Worm (Caenorhabditis elegans): ENCODE data around the gene pqn-75.

Gene pqn-75

DNA sequence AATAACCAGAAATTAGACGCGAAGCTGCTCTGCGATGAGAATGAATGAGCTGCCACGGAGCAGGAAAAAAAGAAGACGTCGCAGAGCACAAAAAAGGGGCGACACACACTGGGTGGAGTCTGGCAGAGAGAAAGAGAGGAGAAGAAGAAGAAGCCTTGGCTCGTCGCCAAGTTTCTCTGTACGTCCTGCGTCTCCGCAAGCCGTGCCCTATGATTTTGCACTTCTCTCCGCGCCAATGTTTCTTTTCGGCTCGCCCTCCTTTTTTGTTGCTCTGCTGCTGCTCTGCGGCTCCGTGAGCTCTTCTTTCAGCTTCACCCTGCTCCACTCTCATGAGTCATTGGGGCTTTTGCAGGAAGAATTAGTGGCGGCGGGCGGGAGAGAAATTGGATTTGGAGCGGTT, 37.2 kb upstream of the pqn-75 start, which contains the start of gene hlh-30:
hlh-30 (minus strand) TSS at position 69 of the 400 bp plus-strand sequence.
- TF ChIP-seq lin-35 (GFP tag; optimal IDR thresholded peaks at IDR 0.05), result peak in 1 of 2 experiments; percentile 63
- TF ChIP-seq swsn-7 (tag; optimal IDR thresholded peaks at IDR 0.05), result peak; percentile 49
- no peak for TF ChIP-seq C04F5.9 (tag; optimal IDR thresholded peaks at IDR 0.05)
- TF ChIP-seq efl-1 (optimal IDR thresholded peaks at IDR 0.05), result peak; percentile 49 to 51
- peak; percentile 11 to 88 for TF ChIP-seq efl-1 (GFP tag; optimal IDR thresholded peaks at IDR 0.05 in 1 of 2)
- no peak for TF ChIP-seq vab-15 (tag; optimal IDR thresholded peaks at IDR 0.05)
- no peak for TF ChIP-seq zag-1 (tag; optimal IDR thresholded peaks at IDR 0.05)
- TF ChIP-seq nhr-85 (tag), result no peak
- no peak for TF ChIP-seq sptf-1 (tag; optimal IDR thresholded peaks at IDR 0.05)
- peak in 1 of 3 experiments; percentile 30 for TF ChIP-seq dpl-1 (GFP tag; optimal IDR thresholded peaks at IDR 0.05)
- no peak for TF ChIP-seq mdl-1 (tag; optimal IDR thresholded peaks at IDR 0.05)
- TF ChIP-seq irx-1 (tag; optimal IDR thresholded peaks at IDR 0.05), result no peak
- no peak for TF ChIP-seq nhr-12 (tag; optimal IDR thresholded peaks at IDR 0.05)
- TF ChIP-seq ama-1 (optimal IDR thresholded peaks at IDR 0.05), result no peak
- no peak for TF ChIP-seq nhr-28 (tag; optimal IDR thresholded peaks at IDR 0.05)
- no peak for TF ChIP-seq C34B4.2 (tag; optimal IDR thresholded peaks at IDR 0.05)
- no peak for TF ChIP-seq ceh-88 (GFP tag; IDR thresholded peaks at IDR 0.05)
- no peak for TF ChIP-seq hpl-2 (GFP tag; optimal IDR thresholded peaks at IDR 0.05)
- peak; percentile 41 for TF ChIP-seq dsc-1 (tag; optimal IDR thresholded peaks at IDR 0.05)
- 0 out of 2 replicates have a peak, but pooled peaks have one; percentile 9 for TF ChIP-seq nhr-19 (GFP tag; conservative IDR thresholded peaks at IDR 0.05)
- TF ChIP-seq elt-3 (tag; optimal IDR thresholded peaks at IDR 0.05), result no peak
- TF ChIP-seq unc-30 (tag; optimal IDR thresholded peaks at IDR 0.05), result no peak
- peak; percentile 43 for TF ChIP-seq xbp-1 (tag; optimal IDR thresholded peaks at IDR 0.05)
- peak; percentile 40 to 54 for TF ChIP-seq lsy-2 (tag; optimal IDR thresholded peaks at IDR 0.05)
- no peak for TF ChIP-seq aly-2 (tag; optimal IDR thresholded peaks at IDR 0.05)
- TF ChIP-seq mep-1 (tag; optimal IDR thresholded peaks at IDR 0.05), result no peak
- TF ChIP-seq tbx-2 (tag; optimal IDR thresholded peaks at IDR 0.05), result peak; percentile 73
- TF ChIP-seq rnt-1 (tag; optimal IDR thresholded peaks at IDR 0.05), result no peak
- peak; percentile 43; the same call in 1 of the 2 replicates for TF ChIP-seq isw-1 (GFP tag; IDR thresholded peaks at IDR 0.05)
- no peak for TF ChIP-seq nhr-237 (tag; optimal IDR thresholded peaks at IDR 0.05)
- no peak for TF ChIP-seq unc-62 (GFP tag; optimal IDR thresholded peaks at IDR 0.05)
- TF ChIP-seq lir-3 (tag; optimal IDR thresholded peaks at IDR 0.05; ENCODE audit: poor library complexity), result no peak
- TF ChIP-seq ceh-63 (GFP tag; optimal IDR thresholded peaks at IDR 0.05), result no peak
- TF ChIP-seq lin-13 (GFP tag; optimal IDR thresholded peaks at IDR 0.05), result no peak
- TF ChIP-seq pqm-1 (tag; optimal IDR thresholded peaks at IDR 0.05), result no peak
- no peak for TF ChIP-seq pax-3 (tag; optimal IDR thresholded peaks at IDR 0.05)
- peak; percentile 15 for TF ChIP-seq mef-2 (tag; optimal IDR thresholded peaks at IDR 0.05)
- no peak for TF ChIP-seq aha-1 (tag; optimal IDR thresholded peaks at IDR 0.05)
- TF ChIP-seq ceh-82 (tag; optimal IDR thresholded peaks at IDR 0.05), result peak; percentile 5 to 80 (median 23)
- TF ChIP-seq ceh-8 (GFP tag; optimal IDR thresholded peaks at IDR 0.05), result peak; percentile 29
- TF ChIP-seq unc-98 (GFP tag; IDR thresholded peaks at IDR 0.05), result no peak
- TF ChIP-seq blmp-1 (tag; optimal IDR thresholded peaks at IDR 0.05), result no peak
- no peak for TF ChIP-seq Y116A8C.19 (tag; optimal IDR thresholded peaks at IDR 0.05; ENCODE audit: borderline replicate concordance)
- no peak for TF ChIP-seq snpc-4 (tag; optimal IDR thresholded peaks at IDR 0.05)
- TF ChIP-seq C16A3.4 (tag; optimal IDR thresholded peaks at IDR 0.05), result no peak
- no peak for TF ChIP-seq nhr-11 (tag; optimal IDR thresholded peaks at IDR 0.05)
- TF ChIP-seq ets-5 (GFP tag; IDR thresholded peaks at IDR 0.05), result no peak
- no peak for TF ChIP-seq mab-9 (GFP tag; IDR thresholded peaks at IDR 0.05)
- TF ChIP-seq tlp-1 (tag; optimal IDR thresholded peaks at IDR 0.05), result no peak
- no peak for TF ChIP-seq lin-15B (tag; optimal IDR thresholded peaks at IDR 0.05)
- peak; percentile 78 for TF ChIP-seq egl-13 (tag; optimal IDR thresholded peaks at IDR 0.05)
- TF ChIP-seq F16B12.6 (tag; optimal IDR thresholded peaks at IDR 0.05), result no peak
- no peak for TF ChIP-seq nhr-76 (tag; optimal IDR thresholded peaks at IDR 0.05)
- TF ChIP-seq egl-27 (tag; optimal IDR thresholded peaks at IDR 0.05), result peak in 1 of 2 experiments; percentile 7
- peak in 1 of 2 experiments; percentile 9 for TF ChIP-seq ztf-11 (tag; optimal IDR thresholded peaks at IDR 0.05)
